Fruit fly (Drosophila melanogaster): ENCODE data around the gene CG9386.
A peak's percentile ranks its signal among the peaks of the same experiment; 100 is the strongest.

CG9386 gene

DNA sequence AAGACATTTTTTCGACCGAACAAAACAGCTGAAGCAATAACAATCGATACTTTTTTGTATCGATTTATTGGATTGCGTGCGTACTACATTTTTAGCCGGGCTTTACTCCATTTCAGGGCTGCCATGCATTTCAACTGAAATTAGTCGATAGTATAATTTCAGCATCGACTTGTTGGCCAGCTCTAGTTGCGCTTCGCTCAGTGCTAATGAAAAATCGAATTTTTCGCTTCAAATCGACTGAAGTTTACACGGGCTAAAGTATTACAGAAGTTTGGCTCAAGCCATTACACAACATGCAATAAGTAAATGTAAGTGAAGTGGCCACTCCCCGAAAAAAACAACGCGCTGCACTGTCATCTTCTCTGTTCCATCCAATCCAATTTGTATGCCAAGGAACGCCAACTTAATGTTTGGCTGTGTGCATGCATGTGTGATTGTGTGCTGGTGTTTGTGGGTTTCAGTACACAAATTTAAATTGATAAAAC, 39.3 kb downstream of the CG9386 start, which contains the start of the genes mRpL47, CG8176 and Kdm3:
Gene mRpL47, minus strand, starts transcription at position 49 of the 485 bp plus-strand sequence.
Gene CG8176, plus strand, starts transcription at position 148 of the 485 bp plus-strand sequence.
Gene Kdm3, plus strand, starts transcription at position 148 of the 485 bp plus-strand sequence.
- TF ChIP-seq ab (GFP tag; optimal IDR thresholded peaks at IDR 0.05) (peak; percentile 29), nmo (GFP tag; optimal IDR thresholded peaks at IDR 0.05) (peak; percentile 87), hkb (optimal IDR thresholded peaks at IDR 0.05) (no peak), hkb (GFP tag; IDR thresholded peaks at IDR 0.05) (no peak), onecut (GFP tag; IDR thresholded peaks at IDR 0.05) (peak; percentile 91), HmgZ (tag; optimal IDR thresholded peaks at IDR 0.05) (peak; percentile 95), da (GFP tag; optimal IDR thresholded peaks at IDR 0.05) (peak; percentile 16), CG10543 (GFP tag; optimal IDR thresholded peaks at IDR 0.05) (peak; percentile 70), insv (GFP tag; optimal IDR thresholded peaks at IDR 0.05) (peak in 1 of 2 experiments; percentile 52), CG2875 (GFP tag; optimal IDR thresholded peaks at IDR 0.05) (no peak), gfzf (GFP tag; optimal IDR thresholded peaks at IDR 0.05) (peak; percentile 67), Deaf1 (tag; optimal IDR thresholded peaks at IDR 0.05) (peak; percentile 40), CG7357 (GFP tag; IDR thresholded peaks at IDR 0.05) (no peak), Elba2 (GFP tag; optimal IDR thresholded peaks at IDR 0.05) (no peak), pum (GFP tag; optimal IDR thresholded peaks at IDR 0.05) (peak; percentile 79), unc-4 (GFP tag; IDR thresholded peaks at IDR 0.05; ENCODE audit: partially characterized antibody) (no peak), gcm2 (GFP tag; optimal IDR thresholded peaks at IDR 0.05) (no peak), CG11456 (GFP tag; IDR thresholded peaks at IDR 0.05) (no peak), Ssrp (tag; optimal IDR thresholded peaks at IDR 0.05) (peak; percentile 16), klu (GFP tag; IDR thresholded peaks at IDR 0.05) (no peak), schlank (tag; optimal IDR thresholded peaks at IDR 0.05) (peak; percentile 58), CG3281 (GFP tag; optimal IDR thresholded peaks at IDR 0.05) (peak; percentile 42), Doc3 (GFP tag; IDR thresholded peaks at IDR 0.05; ENCODE audit: partially characterized antibody) (no peak), CG11085 (GFP tag; IDR thresholded peaks at IDR 0.05) (no peak), Fer1 (GFP tag; optimal IDR thresholded peaks at IDR 0.05) (peak; percentile 51), chn (GFP tag; optimal IDR thresholded peaks at IDR 0.05) (peak; percentile 75), ems (GFP tag; optimal IDR thresholded peaks at IDR 0.05) (peak; percentile 35), CG12659 (GFP tag; optimal IDR thresholded peaks at IDR 0.05) (peak; percentile 90), CG17802 (tag; optimal IDR thresholded peaks at IDR 0.05) (peak; percentile 21), CG2202 (tag; optimal IDR thresholded peaks at IDR 0.05) (peak; percentile 19), Dbx (GFP tag; IDR thresholded peaks at IDR 0.05) (no peak), Six4 (GFP tag; optimal IDR thresholded peaks at IDR 0.05) (no peak), CG4820 (GFP tag; optimal IDR thresholded peaks at IDR 0.05) (peak; percentile 45), CG13424 (tag; optimal IDR thresholded peaks at IDR 0.05) (peak; percentile 49), ind (GFP tag; optimal IDR thresholded peaks at IDR 0.05) (peak; percentile 61), Antp (GFP tag; optimal IDR thresholded peaks at IDR 0.05) (peak; percentile 83), sens (GFP tag) (peak; percentile 93), cwo (GFP tag; optimal IDR thresholded peaks at IDR 0.05) (no peak), ato (GFP tag; IDR thresholded peaks at IDR 0.05; ENCODE audit: partially characterized antibody) (no peak), mam (GFP tag; optimal IDR thresholded peaks at IDR 0.05) (peak; percentile 90), gsb-n (tag; optimal IDR thresholded peaks at IDR 0.05) (peak; percentile 73), MTF-1 (GFP tag; optimal IDR thresholded peaks at IDR 0.05; ENCODE audit: borderline replicate concordance) (no peak), CG7839 (tag; optimal IDR thresholded peaks at IDR 0.05) (no peak), CG10979 (tag; optimal IDR thresholded peaks at IDR 0.05) (peak; percentile 50), CG18476 (GFP tag; optimal IDR thresholded peaks at IDR 0.05) (no peak), dmrt11E (tag; optimal IDR thresholded peaks at IDR 0.05) (peak; percentile 8), btn (GFP tag; optimal IDR thresholded peaks at IDR 0.05) (no peak), maf-S (GFP tag; optimal IDR thresholded peaks at IDR 0.05) (peak; percentile 54), BEAF-32 (GFP tag; optimal IDR thresholded peaks at IDR 0.05) (peak; percentile 100), CG12104 (GFP tag; optimal IDR thresholded peaks at IDR 0.05) (peak; percentile 25), CG11398 (GFP tag; optimal IDR thresholded peaks at IDR 0.05) (peak; percentile 38)

All from whole organism, embryonic.